Fruit fly (Drosophila melanogaster) whole organism, embryonic: ENCODE results near the gene tst.

Experiments
- Awh ChIP-seq: fragments of 200-800 bp; sonication (Bioruptor generic); IDR thresholded peaks from 2 replicates; pipeline ENCODE4, ENCODE4 v1.3.6; 2022; ENCODE audit warnings: missing biosample characterization, missing genetic modification characterization
- B-H2 ChIP-seq: fragments of 200-800 bp; sonication (Bioruptor generic); optimal IDR thresholded peaks from 2 replicates; lab custom pipeline; 2018; ENCODE audit warnings: missing biosample characterization, mild to moderate bottlenecking, missing genetic modification characterization
- C15 ChIP-seq: fragments of 200-800 bp; sonication (Bioruptor generic); IDR thresholded peaks from 3 replicates; pipeline ENCODE4 v1.3.6; 2022; ENCODE audit warnings: missing biosample characterization, missing genetic modification characterization
- CG10274 ChIP-seq: fragments of 200-800 bp; sonication (Bioruptor generic); optimal IDR thresholded peaks from 3 replicates; lab custom pipeline; 2017; ENCODE audit warnings: missing biosample characterization, mild to moderate bottlenecking, missing genetic modification characterization
- CG10543 ChIP-seq: fragments of 200-800 bp; sonication (Bioruptor generic); optimal IDR thresholded peaks from 3 replicates; lab custom pipeline; 2017; ENCODE audit warnings: missing biosample characterization, mild to moderate bottlenecking, missing genetic modification characterization, moderate library complexity
- CG11093 ChIP-seq: fragments of 200-800 bp; sonication (Bioruptor generic); IDR thresholded peaks from 3 replicates; pipeline ENCODE4 v1.3.6; 2022; ENCODE audit warnings: missing biosample characterization, missing genetic modification characterization
- CG12236 ChIP-seq: fragments of 200-800 bp; sonication (Bioruptor generic); optimal IDR thresholded peaks from 2 replicates; lab custom pipeline; 2016; ENCODE audit warnings: missing biosample characterization, missing genetic modification characterization
- CG16863 ChIP-seq: fragments of 200-800 bp; sonication (Bioruptor generic); optimal IDR thresholded peaks from 3 replicates; lab custom pipeline; 2016; ENCODE audit warnings: missing biosample characterization, missing genetic modification characterization
- CG18011 ChIP-seq: fragments of 200-800 bp; sonication (Bioruptor generic); optimal IDR thresholded peaks from 2 replicates; lab custom pipeline; 2017; ENCODE audit warnings: missing biosample characterization, missing genetic modification characterization, mild to moderate bottlenecking, moderate library complexity, missing genotype
- CG18476 ChIP-seq: fragments of 200-800 bp; sonication (Bioruptor generic); optimal IDR thresholded peaks from 2 replicates; lab custom pipeline; 2016; ENCODE audit warnings: missing biosample characterization, mild to moderate bottlenecking, missing genetic modification characterization
- CG2875 ChIP-seq: fragments of 200-800 bp; sonication (Bioruptor generic); optimal IDR thresholded peaks from 2 replicates; lab custom pipeline; 2017; ENCODE audit warnings: missing biosample characterization, mild to moderate bottlenecking, missing genetic modification characterization, missing genetic modification reagents
- CG2889 ChIP-seq: fragments of 200-800 bp; sonication (Bioruptor generic); IDR thresholded peaks from 3 replicates; pipeline ENCODE4 v1.3.6; 2022; ENCODE audit warnings: missing biosample characterization, missing genetic modification characterization
- CG3163 ChIP-seq: fragments of 200-800 bp; sonication (Bioruptor generic); optimal IDR thresholded peaks from 3 replicates; lab custom pipeline; 2016; ENCODE audit warnings: missing biosample characterization, missing genetic modification characterization
- CG3838 ChIP-seq: fragments of 200-800 bp; sonication (Bioruptor generic); optimal IDR thresholded peaks from 3 replicates; lab custom pipeline; 2016; ENCODE audit warnings: missing biosample characterization, missing genetic modification characterization
- CG4282 ChIP-seq: fragments of 200-800 bp; sonication (Bioruptor generic); optimal IDR thresholded peaks from 2 replicates; lab custom pipeline; 2016; ENCODE audit warnings: missing biosample characterization, missing genetic modification characterization
- CG6689 ChIP-seq: fragments of 200-800 bp; sonication (Bioruptor generic); IDR thresholded peaks from 2 replicates; pipeline ENCODE4 v1.3.6; 2022; ENCODE audit warnings: missing biosample characterization, missing genetic modification characterization
- CG7786 ChIP-seq: fragments of 200-800 bp; sonication (Bioruptor generic); optimal IDR thresholded peaks from 2 replicates; lab custom pipeline; 2016; ENCODE audit warnings: missing biosample characterization, missing genetic modification characterization
- CG8290 ChIP-seq, 3 experiments: fragments of 200-800 bp; sonication (Bioruptor generic); optimal IDR thresholded peaks; 2 replicates each; lab custom pipeline; 2016 to 2019; ENCODE audit warnings: missing biosample characterization in 3 of 3, missing genetic modification characterization in 3 of 3, mild to moderate bottlenecking in 2 of 3, moderate library complexity in 1 of 3
- CG8388 ChIP-seq: fragments of 200-800 bp; sonication (Bioruptor generic); optimal IDR thresholded peaks from 2 replicates; lab custom pipeline; 2019; ENCODE audit warnings: missing biosample characterization, mild to moderate bottlenecking, missing genetic modification characterization, moderate library complexity
- CG8478 ChIP-seq: fragments of >200 bp; optimal IDR thresholded peaks from 2 replicates; lab custom pipeline; 2018
- CG9797 ChIP-seq: fragments of 200-800 bp; sonication (Bioruptor generic); optimal IDR thresholded peaks from 3 replicates; lab custom pipeline; 2018; ENCODE audit warnings: missing biosample characterization, mild to moderate bottlenecking, missing genetic modification characterization
- Dek ChIP-seq: fragments of 200-800 bp; sonication (Bioruptor generic); optimal IDR thresholded peaks from 3 replicates; lab custom pipeline; 2019; ENCODE audit warnings: missing biosample characterization, mild to moderate bottlenecking, missing genetic modification characterization, moderate library complexity
- Dip2 ChIP-seq: fragments of 200-800 bp; sonication (Bioruptor generic); IDR thresholded peaks from 2 replicates; pipeline ENCODE4 v1.3.6; 2022; ENCODE audit warnings: missing biosample characterization, missing genetic modification characterization
- Ets97D ChIP-seq: fragments of 200-800 bp; sonication (Bioruptor generic); optimal IDR thresholded peaks from 3 replicates; lab custom pipeline; 2016; ENCODE audit warnings: missing biosample characterization, missing genetic modification characterization
- GATAe ChIP-seq: fragments of 200-800 bp; sonication (Bioruptor generic); conservative IDR thresholded peaks from 2 replicates; pipeline ENCODE4 v1.3.6; 2022; ENCODE audit warnings: missing biosample characterization, missing genetic modification characterization
- HLH3B ChIP-seq: fragments of 200-800 bp; sonication (Bioruptor generic); IDR thresholded peaks from 2 replicates; pipeline ENCODE4 v1.3.6; 2022; ENCODE audit warnings: missing biosample characterization, missing genetic modification characterization
- MESR4 ChIP-seq: fragments of 200-800 bp; sonication (Bioruptor generic); optimal IDR thresholded peaks from 2 replicates; lab custom pipeline; 2018; ENCODE audit warnings: missing biosample characterization, mild to moderate bottlenecking, missing genetic modification characterization, moderate library complexity
- Myb ChIP-seq: fragments of 200-800 bp; sonication (Bioruptor generic); optimal IDR thresholded peaks from 2 replicates; lab custom pipeline; 2016; ENCODE audit warnings: missing biosample characterization, missing genetic modification characterization
- NC2β ChIP-seq: fragments of 200-800 bp; sonication (Bioruptor generic); optimal IDR thresholded peaks from 2 replicates; lab custom pipeline; 2016; ENCODE audit warnings: missing biosample characterization, missing genetic modification characterization
- NfI ChIP-seq: fragments of 200-800 bp; sonication (Bioruptor generic); optimal IDR thresholded peaks from 3 replicates; lab custom pipeline; 2018; ENCODE audit warnings: missing biosample characterization, mild to moderate bottlenecking, missing genetic modification characterization, moderate library complexity
- Rfx ChIP-seq: fragments of 200-800 bp; sonication (Bioruptor generic); IDR thresholded peaks from 2 replicates; pipeline ENCODE4 v1.3.6; 2022; ENCODE audit warnings: missing biosample characterization, missing genetic modification characterization
- Six4 ChIP-seq: fragments of 200-800 bp; sonication (Bioruptor generic); optimal IDR thresholded peaks from 2 replicates; lab custom pipeline; 2016; ENCODE audit warnings: missing biosample characterization, missing genetic modification characterization
- Sry-β ChIP-seq: fragments of 200-800 bp; sonication (Bioruptor generic); optimal IDR thresholded peaks from 2 replicates; lab custom pipeline; 2018; ENCODE audit warnings: missing biosample characterization, mild to moderate bottlenecking, missing genetic modification characterization, moderate library complexity
- TFAM ChIP-seq: fragments of 200-800 bp; sonication (Bioruptor generic); optimal IDR thresholded peaks from 2 replicates; lab custom pipeline; 2017; ENCODE audit warnings: missing biosample characterization, missing genetic modification characterization, inconsistent platforms
- ase ChIP-seq: fragments of 200-800 bp; sonication (Bioruptor generic); IDR thresholded peaks from 3 replicates; pipeline ENCODE4 v1.3.6; 2022; ENCODE audit warnings: missing biosample characterization, missing genetic modification characterization
- ato ChIP-seq: fragments of 200-800 bp; sonication (Bioruptor generic); IDR thresholded peaks from 2 replicates; pipeline ENCODE4 v1.3.6; 2022; ENCODE audit warnings: missing biosample characterization, missing genetic modification characterization; ENCODE audit not compliant: partially characterized antibody
- ci ChIP-seq: fragments of 200-800 bp; sonication (Bioruptor generic); IDR thresholded peaks from 3 replicates; pipeline ENCODE4 v1.3.6; 2022; ENCODE audit warnings: missing biosample characterization, missing genetic modification characterization
- crol ChIP-seq: fragments of 200-800 bp; sonication (Bioruptor generic); IDR thresholded peaks from 2 replicates; pipeline ENCODE4 v1.3.6; 2022; ENCODE audit warnings: missing biosample characterization, missing genetic modification characterization
- dan ChIP-seq: fragments of 200-800 bp; sonication (Bioruptor generic); IDR thresholded peaks from 2 replicates; pipeline ENCODE4 v1.3.6; 2022; ENCODE audit warnings: missing biosample characterization, missing genetic modification characterization
- emc ChIP-seq: fragments of 200-800 bp; sonication (Bioruptor generic); optimal IDR thresholded peaks from 2 replicates; lab custom pipeline; 2016; ENCODE audit warnings: missing biosample characterization, missing genetic modification characterization
- gce ChIP-seq: fragments of 200-800 bp; sonication (Bioruptor generic); IDR thresholded peaks from 3 replicates; pipeline ENCODE4 v1.3.6; 2022; ENCODE audit warnings: missing biosample characterization, missing genetic modification characterization
- gcm2 ChIP-seq: fragments of 200-800 bp; sonication (Bioruptor generic); optimal IDR thresholded peaks from 2 replicates; lab custom pipeline; 2016; ENCODE audit warnings: missing biosample characterization, missing genetic modification characterization
- kay ChIP-seq: fragments of 200-800 bp; sonication (Bioruptor generic); optimal IDR thresholded peaks from 2 replicates; lab custom pipeline; 2016; ENCODE audit warnings: missing biosample characterization, missing genetic modification characterization
- lov ChIP-seq, 2 experiments: fragments of 200-800 bp in 1 of 2; fragments of >200 bp in 1 of 2; sonication (Bioruptor generic) in 1 of 2; IDR thresholded peaks in 1 of 2; optimal IDR thresholded peaks in 1 of 2; 2 replicates in 1 of 2; 3 replicates in 1 of 2; pipeline versions ENCODE4 v1.3.6 to Lab custom; 2017 to 2022; ENCODE audit warnings: missing biosample characterization in 1 of 2, missing genetic modification characterization in 1 of 2
- nom ChIP-seq: fragments of 200-800 bp; sonication (Bioruptor generic); optimal IDR thresholded peaks from 2 replicates; lab custom pipeline; 2017; ENCODE audit warnings: missing biosample characterization, missing genetic modification characterization, mild to moderate bottlenecking, moderate library complexity, missing genetic modification reagents
- pan ChIP-seq, 4 experiments: fragments of >200 bp in 3 of 4; fragments of 200-800 bp in 1 of 4; sonication (Bioruptor generic) in 1 of 4; optimal IDR thresholded peaks in 3 of 4; IDR thresholded peaks in 1 of 4; 2 replicates each; pipeline versions ENCODE4 v1.3.6 to Lab custom; 2017 to 2022; ENCODE audit warnings: missing biosample characterization in 2 of 4, missing genetic modification characterization in 2 of 4, mixed read lengths in 1 of 4
- sd ChIP-seq: fragments of 200-800 bp; sonication (Bioruptor generic); optimal IDR thresholded peaks from 3 replicates; lab custom pipeline; 2018; ENCODE audit warnings: missing biosample characterization, mild to moderate bottlenecking, missing genetic modification characterization, moderate library complexity
- sens-2 ChIP-seq: fragments of 200-800 bp; sonication (Bioruptor generic); IDR thresholded peaks from 2 replicates; pipeline ENCODE4 v1.3.6; 2022; ENCODE audit warnings: missing biosample characterization, missing genetic modification characterization
- sim ChIP-seq: fragments of 200-800 bp; sonication (Bioruptor generic); IDR thresholded peaks from 2 replicates; pipeline ENCODE4 v1.3.6; 2022; ENCODE audit warnings: missing biosample characterization, missing genetic modification characterization
- sob ChIP-seq: fragments of 200-800 bp; sonication (Bioruptor generic); IDR thresholded peaks from 2 replicates; pipeline ENCODE4 v1.3.6; 2022; ENCODE audit warnings: missing biosample characterization, missing genetic modification characterization

tst gene

dm6 chr3R:23783961-23784360 lies 11.3 kb upstream of the tst start (continued):
- TF ChIP-seq Six4 (GFP tag; lab: Kevin White, UChicago) = peak; percentile 67
- peak; percentile 80 for TF ChIP-seq CG6689 (GFP tag; lab: Robert Waterston, UW)
- TF ChIP-seq CG9797 = no peak
- 0 out of 2 replicates have a peak, but pooled peaks have one; percentile 36 for TF ChIP-seq sob (GFP tag; lab: Robert Waterston, UW)
- TF ChIP-seq CG2875 = peak; percentile 84
- TF ChIP-seq ci (GFP tag; lab: Robert Waterston, UW) = peak; percentile 74
- no peak for TF ChIP-seq CG3163 (GFP tag; lab: Kevin White, UChicago)
- TF ChIP-seq TFAM = peak; percentile 2
- TF ChIP-seq Rfx = no peak
- TF ChIP-seq CG10543 (GFP tag; lab: Kevin White, UChicago) = no peak
- no peak for TF ChIP-seq crol (GFP tag; lab: Robert Waterston, UW)
- TF ChIP-seq HLH3B = peak; percentile 66
- TF ChIP-seq gce = peak; percentile 52; the same call in 1 of the 3 replicates
- no peak for TF ChIP-seq emc (GFP tag; lab: Kevin White, UChicago)
- TF ChIP-seq gcm2 (GFP tag; lab: Kevin White, UChicago) = peak; percentile 55
- TF ChIP-seq CG7786 (GFP tag; lab: Kevin White, UChicago) = peak; percentile 48
- TF ChIP-seq Myb (GFP tag; lab: Kevin White, UChicago) = peak; percentile 9
- TF ChIP-seq Dek (tag; lab: Kevin White, UChicago) = peak; percentile 16
- no peak for TF ChIP-seq ato
- TF ChIP-seq Sry-β (GFP tag; lab: Kevin White, UChicago) = no peak
- peak; percentile 38 for TF ChIP-seq CG16863 (GFP tag; lab: Kevin White, UChicago)
- TF ChIP-seq CG8478 (lab: Kevin White, UChicago) = no peak
- no peak for TF ChIP-seq pan (optimal IDR thresholded peaks at IDR 0.05; lab: Kevin White, UChicago)
- TF ChIP-seq pan (GFP tag; optimal IDR thresholded peaks at IDR 0.05 in 1 of 2, IDR thresholded peaks at IDR 0.05 in 1 of 2) = peak in 1 of 2 experiments; percentile 63
- TF ChIP-seq CG18476 (GFP tag; lab: Kevin White, UChicago) = peak; percentile 76
- TF ChIP-seq GATAe (GFP tag; lab: Robert Waterston, UW) = no peak
- no peak for TF ChIP-seq sd
- no peak for TF ChIP-seq C15 (GFP tag; lab: Robert Waterston, UW)
- no peak for TF ChIP-seq MESR4 (GFP tag; lab: Kevin White, UChicago)
- no peak for TF ChIP-seq CG10274 (GFP tag; lab: Kevin White, UChicago)
- peak; percentile 85 for TF ChIP-seq CG8388 (GFP tag; lab: Kevin White, UChicago)
- TF ChIP-seq CG4282 (GFP tag; lab: Kevin White, UChicago) = peak; percentile 25
- TF ChIP-seq CG11093 (GFP tag; lab: Robert Waterston, UW) = peak; percentile 65; the same call in 2 of the 3 replicates
- no peak for TF ChIP-seq kay (GFP tag; lab: Kevin White, UChicago)
- TF ChIP-seq CG18011 (GFP tag; lab: Kevin White, UChicago) = peak; percentile 16
- TF ChIP-seq CG12236 = peak; percentile 34
- TF ChIP-seq B-H2 (GFP tag; lab: Kevin White, UChicago) = no peak
- TF ChIP-seq Awh (GFP tag; lab: Robert Waterston, UW) = peak; percentile 34; the same call in 1 of the 2 replicates
- peak; percentile 35 for TF ChIP-seq CG3838 (GFP tag; lab: Kevin White, UChicago)
- 0 out of 2 replicates have a peak, but pooled peaks have one; percentile 23 for TF ChIP-seq sens-2 (GFP tag; lab: Robert Waterston, UW)
- peak; percentile 68 for TF ChIP-seq sim
- no peak for TF ChIP-seq Dip2 (GFP tag; lab: Robert Waterston, UW)
- TF ChIP-seq ase (GFP tag; lab: Robert Waterston, UW) = peak; percentile 73; the same call in 2 of the 3 replicates
- TF ChIP-seq CG8290 (GFP tag; optimal IDR thresholded peaks at IDR 0.05; lab: Kevin White, UChicago) = peak; percentile 40
- no peak for TF ChIP-seq CG8290 (tag; optimal IDR thresholded peaks at IDR 0.05; lab: Kevin White, UChicago)
- TF ChIP-seq lov (optimal IDR thresholded peaks at IDR 0.05; lab: Kevin White, UChicago) = no peak
- no peak for TF ChIP-seq lov (GFP tag; IDR thresholded peaks at IDR 0.05; lab: Robert Waterston, UW)
- peak; percentile 44 for TF ChIP-seq NfI
- TF ChIP-seq NC2β (GFP tag; lab: Kevin White, UChicago) = peak; percentile 66
- TF ChIP-seq CG2889 (GFP tag; lab: Robert Waterston, UW) = no peak
- peak; percentile 21 for TF ChIP-seq Ets97D (GFP tag; lab: Kevin White, UChicago)
- peak; percentile 72 for TF ChIP-seq nom (GFP tag; lab: Kevin White, UChicago)
- TF ChIP-seq dan = no peak
